Fruit fly (Drosophila melanogaster) whole organism, embryonic: ENCODE results near the gene msn.

ENCODE experiments used
- Aef1 ChIP-seq: fragments of 200-800 bp; sonication (Bioruptor generic); IDR thresholded peaks from 3 replicates; pipeline ENCODE4 v1.3.6; 2022; ENCODE audit warnings: missing biosample characterization, missing genetic modification characterization
- Atf6 ChIP-seq: fragments of 200-800 bp; sonication (Bioruptor generic); IDR thresholded peaks from 2 replicates; pipeline ENCODE4 v1.3.6; 2022; ENCODE audit warnings: missing biosample characterization, missing genetic modification characterization
- CG10543 ChIP-seq: fragments of 200-800 bp; sonication (Bioruptor generic); optimal IDR thresholded peaks from 3 replicates; lab custom pipeline; 2017; ENCODE audit warnings: missing biosample characterization, mild to moderate bottlenecking, missing genetic modification characterization, moderate library complexity
- CG11456 ChIP-seq: fragments of 200-800 bp; sonication (Bioruptor generic); IDR thresholded peaks from 3 replicates; pipeline ENCODE4 v1.3.6; 2022; ENCODE audit warnings: missing biosample characterization, missing genetic modification characterization
- CG13894 ChIP-seq: fragments of 200-800 bp; sonication (Bioruptor generic); optimal IDR thresholded peaks from 3 replicates; lab custom pipeline; 2018; ENCODE audit warnings: missing biosample characterization, mild to moderate bottlenecking, missing genetic modification characterization, moderate library complexity
- CG17361 ChIP-seq: fragments of 200-800 bp; sonication (Bioruptor generic); IDR thresholded peaks from 3 replicates; pipeline ENCODE4 v1.3.6; 2022; ENCODE audit warnings: missing biosample characterization, missing genetic modification characterization
- CG17829 ChIP-seq: fragments of 200-800 bp; optimal IDR thresholded peaks from 2 replicates; lab custom pipeline; 2019; ENCODE audit warnings: missing biosample characterization, mild to moderate bottlenecking, missing genetic modification characterization, moderate library complexity
- CG18011 ChIP-seq: fragments of 200-800 bp; sonication (Bioruptor generic); optimal IDR thresholded peaks from 2 replicates; lab custom pipeline; 2017; ENCODE audit warnings: missing biosample characterization, missing genetic modification characterization, mild to moderate bottlenecking, moderate library complexity, missing genotype
- CG18476 ChIP-seq: fragments of 200-800 bp; sonication (Bioruptor generic); optimal IDR thresholded peaks from 2 replicates; lab custom pipeline; 2016; ENCODE audit warnings: missing biosample characterization, mild to moderate bottlenecking, missing genetic modification characterization
- CG18599 ChIP-seq: fragments of 200-800 bp; sonication (Bioruptor generic); optimal IDR thresholded peaks from 3 replicates; lab custom pipeline; 2017; ENCODE audit warnings: missing biosample characterization, missing genetic modification characterization, mild to moderate bottlenecking, moderate library complexity, missing genetic modification reagents
- CG2199 ChIP-seq: fragments of 200-800 bp; sonication (Bioruptor generic); IDR thresholded peaks from 3 replicates; pipeline ENCODE4 v1.3.6; 2022; ENCODE audit warnings: missing biosample characterization, missing genetic modification characterization
- CG30431 ChIP-seq: fragments of 200-800 bp; sonication (Bioruptor generic); optimal IDR thresholded peaks from 2 replicates; lab custom pipeline; 2017; ENCODE audit warnings: missing biosample characterization, missing genetic modification characterization
- CG34422 ChIP-seq: fragments of 200-800 bp; sonication (Bioruptor generic); IDR thresholded peaks from 3 replicates; pipeline ENCODE4 v1.3.6; 2022; ENCODE audit warnings: missing biosample characterization, missing genetic modification characterization
- CG3995 ChIP-seq: fragments of 200-800 bp; sonication (Bioruptor generic); optimal IDR thresholded peaks from 3 replicates; lab custom pipeline; 2016; ENCODE audit warnings: missing biosample characterization, missing genetic modification characterization
- CG4404 ChIP-seq: fragments of 200-800 bp; sonication (Bioruptor generic); IDR thresholded peaks from 2 replicates; pipeline ENCODE4 v1.3.6; 2022; ENCODE audit warnings: missing biosample characterization, missing genetic modification characterization
- CG4617 ChIP-seq: fragments of 200-800 bp; sonication (Bioruptor generic); optimal IDR thresholded peaks from 3 replicates; lab custom pipeline; 2016; ENCODE audit warnings: missing biosample characterization, missing genetic modification characterization, borderline replicate concordance
- CG6689 ChIP-seq: fragments of 200-800 bp; sonication (Bioruptor generic); IDR thresholded peaks from 2 replicates; pipeline ENCODE4 v1.3.6; 2022; ENCODE audit warnings: missing biosample characterization, missing genetic modification characterization
- CG7745 ChIP-seq: fragments of 200-800 bp; sonication (Bioruptor generic); optimal IDR thresholded peaks from 2 replicates; lab custom pipeline; 2018; ENCODE audit warnings: missing biosample characterization, mild to moderate bottlenecking, missing genetic modification characterization, moderate library complexity
- CG8944 ChIP-seq: fragments of 200-800 bp; sonication (Bioruptor generic); optimal IDR thresholded peaks from 3 replicates; lab custom pipeline; 2016; ENCODE audit warnings: missing biosample characterization, missing genetic modification characterization
- CG9797 ChIP-seq: fragments of 200-800 bp; sonication (Bioruptor generic); optimal IDR thresholded peaks from 3 replicates; lab custom pipeline; 2018; ENCODE audit warnings: missing biosample characterization, mild to moderate bottlenecking, missing genetic modification characterization
- CG9876 ChIP-seq: fragments of 200-800 bp; sonication (Bioruptor generic); optimal IDR thresholded peaks from 2 replicates; lab custom pipeline; 2016; ENCODE audit warnings: missing biosample characterization, missing genetic modification characterization
- CHES-1-like ChIP-seq: fragments of 200-800 bp; sonication (Bioruptor generic); optimal IDR thresholded peaks from 2 replicates; lab custom pipeline; 2016; ENCODE audit warnings: missing biosample characterization, missing genetic modification characterization
- D19A ChIP-seq: fragments of 200-800 bp; optimal IDR thresholded peaks from 3 replicates; lab custom pipeline; 2019; ENCODE audit warnings: missing biosample characterization, mild to moderate bottlenecking, missing genetic modification characterization, moderate library complexity
- Dp ChIP-seq: fragments of 200-800 bp; sonication (Bioruptor generic); optimal IDR thresholded peaks from 2 replicates; lab custom pipeline; 2018; ENCODE audit warnings: missing biosample characterization, mild to moderate bottlenecking, missing genetic modification characterization, moderate library complexity
- HLH4C ChIP-seq: fragments of 200-800 bp; sonication (Bioruptor generic); IDR thresholded peaks from 3 replicates; pipeline ENCODE4 v1.3.6; 2022; ENCODE audit warnings: missing biosample characterization, missing genetic modification characterization; ENCODE audit not compliant: partially characterized antibody
- HLHmδ ChIP-seq: fragments of 200-800 bp; sonication (Bioruptor generic); optimal IDR thresholded peaks from 2 replicates; lab custom pipeline; 2018; ENCODE audit warnings: missing biosample characterization, mild to moderate bottlenecking, missing genetic modification characterization, moderate library complexity
- Hsf ChIP-seq: fragments of 200-800 bp; sonication (Bioruptor generic); optimal IDR thresholded peaks from 3 replicates; lab custom pipeline; 2016; ENCODE audit warnings: missing biosample characterization, missing genetic modification characterization
- Jarid2 ChIP-seq: fragments of 200-800 bp; sonication (Bioruptor generic); optimal IDR thresholded peaks from 3 replicates; lab custom pipeline; 2017; ENCODE audit warnings: mild to moderate bottlenecking, missing biosample characterization, missing genetic modification reagents, missing genetic modification characterization
- Lim3 ChIP-seq: fragments of 200-800 bp; sonication (Bioruptor generic); IDR thresholded peaks from 2 replicates; pipeline ENCODE4 v1.3.6; 2022; ENCODE audit warnings: missing biosample characterization, missing genetic modification characterization
- Mes4 ChIP-seq: fragments of 200-800 bp; sonication (Bioruptor generic); optimal IDR thresholded peaks from 2 replicates; lab custom pipeline; 2016; ENCODE audit warnings: missing biosample characterization, missing genetic modification characterization
- Myb ChIP-seq: fragments of 200-800 bp; sonication (Bioruptor generic); optimal IDR thresholded peaks from 2 replicates; lab custom pipeline; 2016; ENCODE audit warnings: missing biosample characterization, missing genetic modification characterization
- Oli ChIP-seq: fragments of 200-800 bp; sonication (Bioruptor generic); optimal IDR thresholded peaks from 2 replicates; lab custom pipeline; 2018; ENCODE audit warnings: missing biosample characterization, mild to moderate bottlenecking, missing genetic modification characterization, moderate library complexity
- Poxn ChIP-seq: fragments of 200-800 bp; sonication (Bioruptor generic); IDR thresholded peaks from 2 replicates; pipeline ENCODE4 v1.3.6; 2022; ENCODE audit warnings: missing biosample characterization, missing genetic modification characterization
- Spps ChIP-seq: fragments of 200-800 bp; sonication (Bioruptor generic); optimal IDR thresholded peaks from 2 replicates; lab custom pipeline; 2018; ENCODE audit warnings: missing biosample characterization, mild to moderate bottlenecking, missing genetic modification characterization
- Xrp1 ChIP-seq: fragments of 200-800 bp; sonication (Bioruptor generic); IDR thresholded peaks from 2 replicates; pipeline ENCODE4 v1.3.6; 2022; ENCODE audit warnings: missing biosample characterization, missing genetic modification characterization
- YL-1 ChIP-seq: fragments of 200-800 bp; sonication (Bioruptor generic); optimal IDR thresholded peaks from 3 replicates; lab custom pipeline; 2017; ENCODE audit warnings: missing biosample characterization, mild to moderate bottlenecking, missing genetic modification characterization
- ac ChIP-seq: fragments of 200-800 bp; sonication (Bioruptor generic); optimal IDR thresholded peaks from 3 replicates; lab custom pipeline; 2017; ENCODE audit warnings: missing biosample characterization, mild to moderate bottlenecking, missing genetic modification characterization
- ato ChIP-seq: fragments of 200-800 bp; sonication (Bioruptor generic); IDR thresholded peaks from 2 replicates; pipeline ENCODE4 v1.3.6; 2022; ENCODE audit warnings: missing biosample characterization, missing genetic modification characterization; ENCODE audit not compliant: partially characterized antibody
- gcm ChIP-seq: fragments of 200-800 bp; sonication (Bioruptor generic); optimal IDR thresholded peaks from 2 replicates; lab custom pipeline; 2019; ENCODE audit warnings: missing biosample characterization, mild to moderate bottlenecking, missing genetic modification characterization, moderate library complexity
- grn ChIP-seq: fragments of 200-800 bp; sonication (Bioruptor generic); optimal IDR thresholded peaks from 3 replicates; lab custom pipeline; 2017; ENCODE audit warnings: missing biosample characterization, missing genetic modification characterization
- her ChIP-seq: fragments of 200-800 bp; sonication (Bioruptor generic); optimal IDR thresholded peaks from 2 replicates; lab custom pipeline; 2016; ENCODE audit warnings: missing biosample characterization, missing genetic modification characterization
- jigr1 ChIP-seq: fragments of 200-800 bp; sonication (Bioruptor generic); IDR thresholded peaks from 3 replicates; pipeline ENCODE4 v1.3.6; 2022; ENCODE audit warnings: missing biosample characterization, missing genetic modification characterization
- mirr ChIP-seq: fragments of 200-800 bp; sonication (Bioruptor generic); optimal IDR thresholded peaks from 3 replicates; lab custom pipeline; 2018; ENCODE audit warnings: missing biosample characterization, mild to moderate bottlenecking, missing genetic modification characterization
- otp ChIP-seq: fragments of 200-800 bp; sonication (Bioruptor generic); IDR thresholded peaks from 3 replicates; pipeline ENCODE4, ENCODE4 v1.3.6; 2022; ENCODE audit warnings: missing biosample characterization, missing genetic modification characterization
- ro ChIP-seq: fragments of 200-800 bp; sonication (Bioruptor generic); IDR thresholded peaks from 2 replicates; pipeline ENCODE4 v1.3.6; 2022; ENCODE audit warnings: missing biosample characterization, missing genetic modification characterization
- seq ChIP-seq: fragments of 200-800 bp; sonication (Bioruptor generic); IDR thresholded peaks from 2 replicates; pipeline ENCODE4 v1.3.6; 2022; ENCODE audit warnings: missing biosample characterization, missing genetic modification characterization
- sqz ChIP-seq: fragments of 200-800 bp; sonication (Bioruptor generic); optimal IDR thresholded peaks from 3 replicates; lab custom pipeline; 2018; ENCODE audit warnings: missing biosample characterization, mild to moderate bottlenecking, missing genetic modification characterization
- tio ChIP-seq: fragments of 200-800 bp; sonication (Bioruptor generic); optimal IDR thresholded peaks from 2 replicates; lab custom pipeline; 2017; ENCODE audit warnings: missing biosample characterization, missing genetic modification characterization, inconsistent platforms
- usp ChIP-seq: fragments of >200 bp; optimal IDR thresholded peaks from 2 replicates; lab custom pipeline; 2017; ENCODE audit warnings: missing biosample characterization, missing genetic modification characterization
- zfh2 ChIP-seq: fragments of 200-800 bp; sonication (Bioruptor generic); optimal IDR thresholded peaks from 2 replicates; lab custom pipeline; 2016; ENCODE audit warnings: missing biosample characterization, missing genetic modification characterization

Gene msn

dm6 chr3L:2589167-2589910, 3.0 kb upstream of the msn start, which contains the start of gene dos (continued):
- TF ChIP-seq CG7745 = peak; percentile 47
- no peak for TF ChIP-seq Aef1 (GFP tag; lab: Robert Waterston, UW)
- TF ChIP-seq CG18011 (GFP tag; lab: Kevin White, UChicago) = peak; percentile 34
- TF ChIP-seq CG9876 (GFP tag; lab: Kevin White, UChicago) = no peak
- TF ChIP-seq CG30431 = no peak
- TF ChIP-seq CG18599 = peak; percentile 41
- TF ChIP-seq CG34422 = no peak
- TF ChIP-seq grn (GFP tag; lab: Kevin White, UChicago) = no peak
- TF ChIP-seq sqz = no peak
- peak; percentile 40 for TF ChIP-seq CG3995 (GFP tag; lab: Kevin White, UChicago)
- TF ChIP-seq Oli (tag; lab: Kevin White, UChicago) = no peak
- TF ChIP-seq CG11456 = no peak
- TF ChIP-seq her (GFP tag; lab: Kevin White, UChicago) = peak; percentile 44
- no peak for TF ChIP-seq CHES-1-like (GFP tag; lab: Kevin White, UChicago)
- peak; percentile 67 for TF ChIP-seq CG13894 (tag; lab: Kevin White, UChicago)
- TF ChIP-seq Jarid2 (GFP tag; lab: Kevin White, UChicago) = peak; percentile 46
- TF ChIP-seq zfh2 (GFP tag; lab: Kevin White, UChicago) = peak; percentile 38
- TF ChIP-seq CG18476 (GFP tag; lab: Kevin White, UChicago) = peak; percentile 66
- TF ChIP-seq HLH4C (GFP tag; lab: Robert Waterston, UW) = peak; percentile 75
- TF ChIP-seq CG17829 = peak; percentile 78
- TF ChIP-seq Poxn (GFP tag; lab: Robert Waterston, UW) = no peak
- no peak for TF ChIP-seq Atf6 (GFP tag; lab: Robert Waterston, UW)
- TF ChIP-seq otp (GFP tag; lab: Robert Waterston, UW) = 0 out of 3 replicates have a peak, but pooled peaks have one; percentile 50
- no peak for TF ChIP-seq usp
- TF ChIP-seq HLHmδ = peak; percentile 5
- TF ChIP-seq CG6689 = no peak
- TF ChIP-seq CG4617 (GFP tag; lab: Kevin White, UChicago) = peak; percentile 74
- peak; percentile 93 for TF ChIP-seq CG9797 (GFP tag; lab: Kevin White, UChicago)
- TF ChIP-seq Myb (GFP tag; lab: Kevin White, UChicago) = peak; percentile 10
- no peak for TF ChIP-seq seq (GFP tag; lab: Robert Waterston, UW)
- TF ChIP-seq ro (GFP tag; lab: Robert Waterston, UW) = no peak
- peak; percentile 46; the same call in 1 of the 2 replicates for TF ChIP-seq Xrp1 (GFP tag; lab: Robert Waterston, UW)
- TF ChIP-seq Spps (tag; lab: Kevin White, UChicago) = no peak
- peak; percentile 12 for TF ChIP-seq gcm (GFP tag; lab: Kevin White, UChicago)
- no peak for TF ChIP-seq CG2199
- TF ChIP-seq Hsf (GFP tag; lab: Kevin White, UChicago) = peak; percentile 50
- peak; percentile 78 for TF ChIP-seq YL-1 (GFP tag; lab: Kevin White, UChicago)
- TF ChIP-seq Lim3 = no peak
- TF ChIP-seq D19A (tag; lab: Kevin White, UChicago) = peak; percentile 27
- peak; percentile 59 for TF ChIP-seq CG10543 (GFP tag; lab: Kevin White, UChicago)
- no peak for TF ChIP-seq jigr1 (GFP tag; lab: Robert Waterston, UW)
- peak; percentile 57 for TF ChIP-seq Dp (GFP tag; lab: Kevin White, UChicago)
- TF ChIP-seq CG4404 = no peak
- TF ChIP-seq mirr (GFP tag; lab: Kevin White, UChicago) = no peak
- TF ChIP-seq CG17361 (GFP tag; lab: Robert Waterston, UW) = peak; percentile 72
- TF ChIP-seq CG8944 (GFP tag; lab: Kevin White, UChicago) = peak; percentile 17
- TF ChIP-seq ato (GFP tag; lab: Robert Waterston, UW) = peak; percentile 71
- no peak for TF ChIP-seq tio (GFP tag; lab: Kevin White, UChicago)
- TF ChIP-seq ac (GFP tag; lab: Kevin White, UChicago) = no peak
- TF ChIP-seq Mes4 = peak; percentile 10
